Worm (Caenorhabditis elegans) whole organism, L2 larva: Measurements from ENCODE around the gene eak-4.

Source experiments
- C34F6.9 ChIP-seq: fragments of 150-350 bp; optimal IDR thresholded peaks from 2 replicates; lab custom pipeline; 2014; ENCODE audit warnings: missing biosample characterization, missing genetic modification characterization
- R02D3.7 ChIP-seq: fragments of 150-350 bp; optimal IDR thresholded peaks from 2 replicates; lab custom pipeline; 2014; ENCODE audit warnings: missing biosample characterization, missing genetic modification characterization
- Y55F3AM.14 ChIP-seq: fragments of 200-800 bp; sonication (Bioruptor generic); optimal IDR thresholded peaks from 2 replicates; lab custom pipeline; 2018; ENCODE audit warnings: mild to moderate bottlenecking, missing genetic modification characterization, missing compliant biosample characterization
- ZK546.5 ChIP-seq: sonication (generic microtip); optimal IDR thresholded peaks from 2 replicates; lab custom pipeline; 2017; ENCODE audit warnings: missing biosample characterization, missing genetic modification characterization
- alr-1 ChIP-seq: fragments of 150-350 bp; optimal IDR thresholded peaks from 2 replicates; lab custom pipeline; 2014; ENCODE audit warnings: missing biosample characterization, missing genetic modification characterization
- ama-1 ChIP-seq: fragments of 150-350 bp; optimal IDR thresholded peaks from 2 replicates; lab custom pipeline; 2018; ENCODE audit warnings: inconsistent platforms
- blmp-1 ChIP-seq: sonication (generic microtip); optimal IDR thresholded peaks from 2 replicates; lab custom pipeline; 2017; ENCODE audit warnings: missing genetic modification characterization, mild to moderate bottlenecking, missing compliant biosample characterization, antibody characterized with exemption, moderate library complexity; ENCODE audit not compliant: insufficient read depth
- ceh-16 ChIP-seq: fragments of 150-350 bp; optimal IDR thresholded peaks from 2 replicates; lab custom pipeline; 2014; ENCODE audit warnings: missing biosample characterization, missing genetic modification characterization
- ceh-82 ChIP-seq: fragments of 150-350 bp; optimal IDR thresholded peaks from 2 replicates; lab custom pipeline; 2014; ENCODE audit warnings: missing biosample characterization, missing genetic modification characterization
- crh-2 ChIP-seq: sonication (generic microtip); optimal IDR thresholded peaks from 2 replicates; lab custom pipeline; 2017; ENCODE audit warnings: missing biosample characterization, missing genetic modification characterization
- dmd-4 ChIP-seq: sonication (generic microtip); optimal IDR thresholded peaks from 2 replicates; lab custom pipeline; 2017; ENCODE audit warnings: missing biosample characterization, missing genetic modification characterization
- egl-27 ChIP-seq: sonication (generic microtip); optimal IDR thresholded peaks from 3 replicates; lab custom pipeline; 2017; ENCODE audit warnings: missing biosample characterization, missing genetic modification reagents, missing genetic modification characterization
- elt-1 ChIP-seq: fragments of 150-350 bp; optimal IDR thresholded peaks from 2 replicates; lab custom pipeline; 2014; ENCODE audit warnings: missing biosample characterization, missing genetic modification characterization
- fos-1 ChIP-seq: fragments of 150-350 bp; optimal IDR thresholded peaks from 2 replicates; lab custom pipeline; 2014; ENCODE audit warnings: missing biosample characterization, missing genetic modification characterization
- gmeb-1 ChIP-seq: fragments of 150-350 bp; optimal IDR thresholded peaks from 2 replicates; lab custom pipeline; 2014; ENCODE audit warnings: missing biosample characterization, missing genetic modification characterization
- lin-11 ChIP-seq: fragments of 150-350 bp; sonication (generic microtip); optimal IDR thresholded peaks from 2 replicates; lab custom pipeline; 2014; ENCODE audit warnings: missing biosample characterization, missing genetic modification characterization, inconsistent platforms, mixed read lengths
- lin-13 ChIP-seq: fragments of 150-350 bp; optimal IDR thresholded peaks from 2 replicates; lab custom pipeline; 2014; ENCODE audit warnings: missing biosample characterization, missing genetic modification reagents, missing genetic modification characterization
- lsy-2 ChIP-seq, 2 experiments: fragments of 150-350 bp in 1 of 2; sonication (generic microtip) in 1 of 2; optimal IDR thresholded peaks; 2 replicates each; lab custom pipeline; 2014 to 2017; ENCODE audit warnings: missing biosample characterization in 2 of 2, missing genetic modification characterization in 2 of 2
- mab-5 ChIP-seq: fragments of 150-350 bp; optimal IDR thresholded peaks from 2 replicates; lab custom pipeline; 2014; ENCODE audit warnings: missing biosample characterization, missing genetic modification characterization
- nhr-11 ChIP-seq: fragments of 150-350 bp; optimal IDR thresholded peaks from 2 replicates; lab custom pipeline; 2014; ENCODE audit warnings: missing biosample characterization, missing genetic modification characterization
- nhr-12 ChIP-seq: fragments of 150-350 bp; optimal IDR thresholded peaks from 2 replicates; lab custom pipeline; 2014; ENCODE audit warnings: missing biosample characterization, missing genetic modification characterization
- nhr-23 ChIP-seq: fragments of 150-350 bp; optimal IDR thresholded peaks from 2 replicates; lab custom pipeline; 2014; ENCODE audit warnings: missing biosample characterization, missing genetic modification reagents, missing genetic modification characterization
- nhr-25 ChIP-seq: fragments of 150-350 bp; sonication (generic microtip); optimal IDR thresholded peaks from 3 replicates; lab custom pipeline; 2014; ENCODE audit warnings: missing biosample characterization, missing genetic modification characterization
- nhr-77 ChIP-seq: fragments of 150-350 bp; optimal IDR thresholded peaks from 2 replicates; lab custom pipeline; 2014; ENCODE audit warnings: missing biosample characterization, missing genetic modification characterization
- peb-1 ChIP-seq: fragments of 150-350 bp; optimal IDR thresholded peaks from 2 replicates; lab custom pipeline; 2014; ENCODE audit warnings: missing biosample characterization, missing genetic modification characterization
- sem-4 ChIP-seq: fragments of 150-350 bp; optimal IDR thresholded peaks from 2 replicates; lab custom pipeline; 2014; ENCODE audit warnings: missing biosample characterization, missing genetic modification reagents, missing genetic modification characterization
- skn-1 ChIP-seq: sonication (generic microtip); optimal IDR thresholded peaks from 2 replicates; lab custom pipeline; 2017; ENCODE audit warnings: missing biosample characterization, missing genetic modification characterization
- sma-9 ChIP-seq, 2 experiments: fragments of 150-350 bp in 1 of 2; sonication (generic microtip) in 1 of 2; optimal IDR thresholded peaks; 2 replicates each; lab custom pipeline; 2014 to 2016; ENCODE audit warnings: missing genetic modification characterization in 2 of 2, mild to moderate bottlenecking in 1 of 2, missing biosample characterization in 1 of 2, missing compliant biosample characterization in 1 of 2, missing genetic modification reagents in 1 of 2, moderate library complexity in 1 of 2
- snpc-4 ChIP-seq: fragments of 150-350 bp; optimal IDR thresholded peaks from 2 replicates; lab custom pipeline; 2014; ENCODE audit warnings: missing biosample characterization, missing genetic modification characterization
- unc-55 ChIP-seq: fragments of 150-350 bp; sonication (generic microtip); optimal IDR thresholded peaks from 3 replicates; lab custom pipeline; 2014; ENCODE audit warnings: missing biosample characterization, missing genetic modification reagents, missing genetic modification characterization
- unc-62 ChIP-seq: fragments of 150-350 bp; optimal IDR thresholded peaks from 2 replicates; lab custom pipeline; 2014; ENCODE audit warnings: missing biosample characterization, missing genetic modification reagents, missing genetic modification characterization
- zag-1 ChIP-seq: fragments of 150-350 bp; optimal IDR thresholded peaks from 2 replicates; lab custom pipeline; 2014; ENCODE audit warnings: missing biosample characterization, missing genetic modification characterization
- ztf-4 ChIP-seq: fragments of 150-350 bp; optimal IDR thresholded peaks from 2 replicates; lab custom pipeline; 2014; ENCODE audit warnings: missing biosample characterization, missing genetic modification characterization

Gene eak-4

DNA sequence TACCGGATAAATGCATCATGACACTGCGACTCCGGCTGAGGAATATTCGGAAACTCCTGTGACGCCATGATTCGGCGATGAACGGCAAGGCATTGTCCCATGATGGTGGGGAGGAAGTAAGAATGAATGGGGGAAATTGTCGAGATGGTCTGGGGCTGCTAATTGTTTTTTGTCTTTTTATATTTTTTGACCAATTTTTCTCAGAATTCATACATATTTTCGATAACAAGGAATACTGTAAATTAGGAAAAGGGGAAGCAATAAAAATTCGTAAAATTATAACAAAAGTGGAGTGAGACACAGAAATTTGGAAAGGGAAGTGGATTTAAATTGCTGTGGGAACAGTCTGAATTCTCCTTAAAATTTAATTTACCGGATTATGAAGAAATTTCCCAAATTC lies at the start of gene eak-4:
eak-4 (minus strand) TSS at position 101 of the 400 bp plus-strand sequence.
- TF ChIP-seq gmeb-1 (tag; lab: Kevin White, UChicago) (no peak), unc-55 (GFP tag; lab: Kevin White, UChicago) (no peak), ceh-82 (tag; lab: Kevin White, UChicago) (no peak), ZK546.5 (tag; lab: Kevin White, UChicago) (no peak), nhr-12 (tag; lab: Kevin White, UChicago) (no peak), ama-1 (lab: Kevin White, UChicago) (no peak), lin-13 (GFP tag; lab: Kevin White, UChicago) (no peak)
- TF ChIP-seq, all 48 proteins: peak for 0

DNA sequence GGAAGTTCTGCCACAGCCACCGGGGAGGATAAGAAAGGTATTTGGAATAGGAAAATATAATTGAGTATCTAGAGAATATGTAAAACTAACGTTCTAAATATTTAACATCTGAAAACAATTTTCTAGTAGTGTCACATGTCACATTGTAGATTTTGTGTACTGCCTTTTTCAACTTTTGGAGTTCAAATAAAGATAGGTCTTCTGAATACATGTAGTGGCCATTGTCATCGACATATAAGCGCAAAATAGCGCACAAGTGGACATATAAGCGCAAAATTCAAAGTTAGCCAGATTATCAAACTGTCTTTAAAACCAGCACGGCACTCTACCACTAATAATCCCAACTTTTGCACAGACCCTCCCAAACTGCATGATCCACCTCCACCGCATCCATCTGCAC lies 49.0 kb upstream of the eak-4 start:
- no peak for TF ChIP-seq ceh-82 (tag; lab: Kevin White, UChicago)
- TF ChIP-seq fos-1 (tag; lab: Kevin White, UChicago): no peak
- no peak for TF ChIP-seq nhr-12 (tag; lab: Kevin White, UChicago)
- TF ChIP-seq skn-1 (tag; lab: Kevin White, UChicago): no peak
- TF ChIP-seq ceh-16 (tag; lab: Kevin White, UChicago): no peak
- no peak for TF ChIP-seq egl-27 (tag; lab: Kevin White, UChicago)
- TF ChIP-seq snpc-4 (tag; lab: Kevin White, UChicago): no peak
- no peak for TF ChIP-seq C34F6.9
- TF ChIP-seq sem-4: no peak
- TF ChIP-seq unc-55 (GFP tag; lab: Kevin White, UChicago): no peak
- TF ChIP-seq unc-62 (GFP tag; lab: Kevin White, UChicago): no peak
- TF ChIP-seq nhr-25 (tag; lab: Kevin White, UChicago): no peak
- no peak for TF ChIP-seq elt-1
- TF ChIP-seq sma-9 (GFP tag; optimal IDR thresholded peaks at IDR 0.05; lab: Kevin White, UChicago): no peak
- TF ChIP-seq sma-9 (tag; optimal IDR thresholded peaks at IDR 0.05; lab: Kevin White, UChicago): no peak
- no peak for TF ChIP-seq lin-11 (tag; lab: Kevin White, UChicago)

DNA sequence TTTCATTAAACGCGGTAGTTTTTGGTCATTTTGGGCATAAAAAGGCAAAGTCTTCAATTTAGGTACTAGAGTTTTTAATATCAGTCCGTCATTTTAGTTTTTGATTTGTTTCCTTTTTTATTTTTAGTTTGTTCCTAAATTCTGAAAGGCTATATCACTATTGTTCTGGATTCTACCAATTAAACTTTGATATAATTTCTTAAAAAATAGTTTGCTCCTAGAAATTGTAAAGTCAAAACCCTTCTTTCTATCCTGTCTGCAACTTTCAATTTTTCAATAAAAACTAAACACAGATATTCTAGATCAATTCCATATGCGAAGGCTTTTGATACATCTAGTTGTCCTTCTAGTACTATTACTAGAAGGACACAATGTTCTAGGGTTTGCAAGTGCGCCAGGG lies 47.8 kb upstream of the eak-4 start, which contains the start of gene K08E7.5:
K08E7.5 (plus strand) TSS at position 301 of the 400 bp plus-strand sequence.
- TF ChIP-seq Y55F3AM.14 (no peak), zag-1 (tag; lab: Kevin White, UChicago) (no peak), nhr-23 (tag; lab: Kevin White, UChicago) (no peak), fos-1 (tag; lab: Kevin White, UChicago) (no peak), lsy-2 (tag; optimal IDR thresholded peaks at IDR 0.05; lab: Kevin White, UChicago) (no peak)

DNA sequence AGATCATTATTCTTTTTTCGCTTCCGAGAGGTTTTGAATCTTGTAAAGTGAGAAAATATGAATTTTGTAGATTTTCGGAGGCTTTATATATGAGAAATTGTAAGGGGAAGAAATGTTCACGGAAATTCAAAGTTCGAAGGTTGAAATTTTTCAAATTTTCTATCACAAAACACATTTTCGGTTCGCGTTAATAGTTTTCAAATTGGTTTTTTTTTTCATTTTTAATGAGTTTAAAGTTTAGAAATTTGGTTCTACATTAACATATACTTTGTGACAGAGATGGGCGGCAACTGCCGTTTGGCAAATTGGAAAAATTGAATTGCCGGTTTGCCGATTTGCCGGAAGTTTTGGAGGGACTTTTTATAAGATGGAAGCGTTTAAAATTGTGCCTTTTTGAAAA lies 45.7 kb upstream of the eak-4 start, which contains the start of gene K08E7.4:
K08E7.4 (minus strand) TSS at position 101 of the 400 bp plus-strand sequence.
- TF ChIP-seq ceh-82 (tag; lab: Kevin White, UChicago): no peak
- no peak for TF ChIP-seq nhr-11 (tag; lab: Kevin White, UChicago)
- TF ChIP-seq ztf-4 (tag; lab: Kevin White, UChicago): no peak
- TF ChIP-seq peb-1 (tag; lab: Kevin White, UChicago): no peak
- TF ChIP-seq unc-55 (GFP tag; lab: Kevin White, UChicago): no peak
- no peak for TF ChIP-seq R02D3.7 (tag; lab: Kevin White, UChicago)

DNA sequence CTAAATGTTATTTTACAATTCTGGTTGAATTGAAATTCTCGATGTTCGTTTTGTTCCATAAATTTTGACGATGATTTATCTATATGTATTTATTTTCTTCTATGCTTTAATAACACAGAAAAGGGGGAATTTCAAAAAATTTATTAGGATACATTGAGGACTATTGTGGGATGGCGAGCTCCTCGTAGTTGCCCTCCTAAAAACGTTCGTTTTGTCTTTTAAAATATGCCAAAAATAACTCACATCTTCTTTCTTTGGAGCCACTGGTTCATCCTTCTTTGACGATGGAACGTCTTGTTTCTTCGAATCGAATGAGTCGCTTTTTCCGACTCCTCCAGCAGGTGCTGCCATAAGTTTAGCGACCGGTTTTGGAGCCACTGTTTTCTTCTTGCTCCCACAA lies 45.2 kb upstream of the eak-4 start:
- no peak for TF ChIP-seq nhr-77
- TF ChIP-seq mab-5 (tag; lab: Kevin White, UChicago): no peak
- TF ChIP-seq dmd-4 (tag; lab: Kevin White, UChicago): no peak
- TF ChIP-seq nhr-12 (tag; lab: Kevin White, UChicago): no peak
- TF ChIP-seq blmp-1 (tag; lab: Kevin White, UChicago): no peak
- no peak for TF ChIP-seq sem-4
- no peak for TF ChIP-seq egl-27 (tag; lab: Kevin White, UChicago)
- TF ChIP-seq R02D3.7 (tag; lab: Kevin White, UChicago): no peak
- no peak for TF ChIP-seq nhr-23 (tag; lab: Kevin White, UChicago)
- no peak for TF ChIP-seq crh-2
- no peak for TF ChIP-seq alr-1 (tag; lab: Kevin White, UChicago)
- no peak for TF ChIP-seq gmeb-1 (tag; lab: Kevin White, UChicago)
